Worm (Caenorhabditis elegans): Measurements from ENCODE around the gene ndx-2.

ce11 chrV:2697693-2698092 lies 32.9 kb upstream of the ndx-2 start:
- TF ChIP-seq nhr-23 (tag; optimal IDR thresholded peaks at IDR 0.05) (no peak), unc-39 (tag; optimal IDR thresholded peaks at IDR 0.05) (no peak), nhr-11 (tag; optimal IDR thresholded peaks at IDR 0.05) (no peak), elt-3 (tag; optimal IDR thresholded peaks at IDR 0.05) (no peak), mab-5 (tag; optimal IDR thresholded peaks at IDR 0.05) (no peak)
